Fruit fly (Drosophila melanogaster): ENCODE measurements around the gene Syx17.

dm6 chr3L:4409898-4410629 lies 6.8 kb downstream of the Syx17 start:
- TF ChIP-seq CG11456 (GFP tag; IDR thresholded peaks at IDR 0.05) (no peak), CG18011 (GFP tag; optimal IDR thresholded peaks at IDR 0.05) (no peak), fu2 (GFP tag; optimal IDR thresholded peaks at IDR 0.05) (no peak), CG16779 (GFP tag; IDR thresholded peaks at IDR 0.05) (no peak), Sox102F (GFP tag; optimal IDR thresholded peaks at IDR 0.05) (no peak), CG9215 (GFP tag; IDR thresholded peaks at IDR 0.05) (no peak), tin (GFP tag; optimal IDR thresholded peaks at IDR 0.05) (no peak), Ets65A (GFP tag) (no peak), cad (GFP tag; optimal IDR thresholded peaks at IDR 0.05) (no peak), insv (GFP tag; optimal IDR thresholded peaks at IDR 0.05) (no peak)
